Fruit fly (Drosophila melanogaster) whole organism, adult: ENCODE measurements around the gene cv-c.

Experiments
- CG11617 ChIP-seq: fragments of 200-800 bp; sonication (Bioruptor generic); optimal IDR thresholded peaks from 2 replicates; lab custom pipeline; 2017; ENCODE audit warnings: mild to moderate bottlenecking, missing biosample characterization, missing genetic modification reagents, missing genetic modification characterization
- CG12768 ChIP-seq: fragments of 200-800 bp; sonication (Bioruptor generic); optimal IDR thresholded peaks from 2 replicates; lab custom pipeline; 2017; ENCODE audit warnings: missing biosample characterization, missing genetic modification characterization, mild to moderate bottlenecking, moderate library complexity, missing genetic modification reagents
- CG1620 ChIP-seq: fragments of 200-800 bp; sonication (Bioruptor generic); optimal IDR thresholded peaks from 2 replicates; lab custom pipeline; 2016; ENCODE audit warnings: missing biosample characterization, missing genetic modification characterization
- CG33017 ChIP-seq: fragments of 200-800 bp; sonication (Bioruptor generic); optimal IDR thresholded peaks from 2 replicates; lab custom pipeline; 2018; ENCODE audit warnings: missing biosample characterization, mild to moderate bottlenecking, missing genetic modification characterization, moderate library complexity
- CG7045 ChIP-seq: fragments of 200-800 bp; sonication (Bioruptor generic); optimal IDR thresholded peaks from 2 replicates; lab custom pipeline; 2017; ENCODE audit warnings: missing biosample characterization, mild to moderate bottlenecking, missing genetic modification characterization
- CG7101 ChIP-seq: fragments of 200-800 bp; sonication (Bioruptor generic); optimal IDR thresholded peaks from 2 replicates; lab custom pipeline; 2018; ENCODE audit warnings: missing biosample characterization, mild to moderate bottlenecking, missing genetic modification characterization, moderate library complexity
- Clk ChIP-seq: fragments of 200-800 bp; sonication (Bioruptor generic); optimal IDR thresholded peaks from 2 replicates; lab custom pipeline; 2017; ENCODE audit warnings: missing biosample characterization, missing genetic modification characterization
- Crg-1 ChIP-seq: fragments of 200-800 bp; sonication (Bioruptor generic); optimal IDR thresholded peaks from 2 replicates; lab custom pipeline; 2016; ENCODE audit warnings: missing biosample characterization, missing genetic modification characterization
- Hr96 ChIP-seq: fragments of 200-800 bp; sonication (Bioruptor generic); optimal IDR thresholded peaks from 2 replicates; lab custom pipeline; 2016; ENCODE audit warnings: missing biosample characterization, missing genetic modification characterization
- Mnt ChIP-seq: fragments of 200-800 bp; sonication (Bioruptor generic); optimal IDR thresholded peaks from 2 replicates; lab custom pipeline; 2016; ENCODE audit warnings: missing biosample characterization, mild to moderate bottlenecking, missing genetic modification characterization
- bab1 ChIP-seq: fragments of 200-800 bp; sonication (Bioruptor generic); optimal IDR thresholded peaks from 3 replicates; lab custom pipeline; 2019; ENCODE audit warnings: missing biosample characterization, mild to moderate bottlenecking, missing genetic modification characterization, moderate library complexity
- kay ChIP-seq: fragments of 200-800 bp; sonication (Bioruptor generic); peaks from one replicate; lab custom pipeline; 2016; ENCODE audit warnings: missing biosample characterization, missing genetic modification characterization, borderline replicate concordance
- pad ChIP-seq: fragments of 200-800 bp; sonication (Bioruptor generic); optimal IDR thresholded peaks from 3 replicates; lab custom pipeline; 2017; ENCODE audit warnings: missing biosample characterization, missing genetic modification characterization, mild to moderate bottlenecking, moderate library complexity, missing genetic modification reagents
- toe ChIP-seq: fragments of 200-800 bp; sonication (Bioruptor generic); optimal IDR thresholded peaks from 2 replicates; lab custom pipeline; 2016; ENCODE audit warnings: missing biosample characterization, missing genetic modification characterization

DNA sequence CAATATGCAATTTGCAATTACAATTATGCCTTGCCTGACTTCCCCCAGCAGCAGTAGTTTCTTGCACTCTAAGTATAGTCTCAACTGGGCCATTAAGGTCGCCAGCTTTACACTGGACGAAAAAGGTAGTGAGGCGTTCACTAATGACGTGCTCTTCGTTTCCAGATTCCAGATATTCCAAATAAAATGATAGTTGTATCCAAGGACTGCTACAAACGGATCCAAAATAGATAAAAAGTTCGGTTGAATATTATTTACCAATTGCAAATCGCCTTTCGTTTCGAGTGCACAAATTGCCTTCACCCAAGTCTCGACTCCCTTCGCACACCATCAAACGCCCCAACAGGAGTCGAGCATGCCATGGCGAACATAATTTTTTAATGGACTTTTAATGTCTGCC lies 91.0 kb downstream of the cv-c start:
- TF ChIP-seq CG1620 (no peak), CG7101 (no peak), Clk (no peak), Hr96 (GFP tag; lab: Kevin White, UChicago) (no peak), Mnt (no peak), CG7045 (no peak), kay (no peak), toe (GFP tag; lab: Kevin White, UChicago) (no peak), CG33017 (tag; lab: Kevin White, UChicago) (no peak), Crg-1 (GFP tag; lab: Kevin White, UChicago) (no peak), CG12768 (GFP tag; lab: Kevin White, UChicago) (no peak), bab1 (GFP tag; lab: Kevin White, UChicago) (no peak), pad (GFP tag; lab: Kevin White, UChicago) (no peak), CG11617 (GFP tag; lab: Kevin White, UChicago) (no peak)
